Fruit fly (Drosophila melanogaster) whole organism, embryonic: ENCODE data around the gene Tis11.

ENCODE experiments used
- B-H2 ChIP-seq: fragments of 200-800 bp; sonication (Bioruptor generic); optimal IDR thresholded peaks from 2 replicates; lab custom pipeline; 2018; ENCODE audit warnings: missing biosample characterization, mild to moderate bottlenecking, missing genetic modification characterization
- Blimp-1 ChIP-seq: fragments of 200-800 bp; sonication (Bioruptor generic); optimal IDR thresholded peaks from 3 replicates; lab custom pipeline; 2018; ENCODE audit warnings: missing biosample characterization, missing genetic modification characterization, mild to moderate bottlenecking, moderate library complexity, missing genetic modification reagents
- CG10431 ChIP-seq: fragments of 200-800 bp; sonication (Bioruptor generic); optimal IDR thresholded peaks from 3 replicates; lab custom pipeline; 2018; ENCODE audit warnings: missing biosample characterization, mild to moderate bottlenecking, missing genetic modification characterization
- CG10979 ChIP-seq: fragments of 200-800 bp; sonication (Bioruptor generic); optimal IDR thresholded peaks from 2 replicates; lab custom pipeline; 2018; ENCODE audit warnings: missing biosample characterization, mild to moderate bottlenecking, missing genetic modification characterization, moderate library complexity
- CG11398 ChIP-seq: fragments of 200-800 bp; sonication (Bioruptor generic); optimal IDR thresholded peaks from 2 replicates; lab custom pipeline; 2016; ENCODE audit warnings: missing biosample characterization, missing genetic modification characterization
- CG12236 ChIP-seq: fragments of 200-800 bp; sonication (Bioruptor generic); optimal IDR thresholded peaks from 2 replicates; lab custom pipeline; 2016; ENCODE audit warnings: missing biosample characterization, missing genetic modification characterization
- CG13894 ChIP-seq: fragments of 200-800 bp; sonication (Bioruptor generic); optimal IDR thresholded peaks from 3 replicates; lab custom pipeline; 2018; ENCODE audit warnings: missing biosample characterization, mild to moderate bottlenecking, missing genetic modification characterization, moderate library complexity
- CG14050 ChIP-seq: fragments of 200-800 bp; sonication (Bioruptor generic); IDR thresholded peaks from 3 replicates; pipeline ENCODE4 v1.3.6; 2022; ENCODE audit warnings: missing biosample characterization, missing genetic modification characterization
- CG15011 ChIP-seq: fragments of 200-800 bp; sonication (Bioruptor generic); optimal IDR thresholded peaks from 3 replicates; lab custom pipeline; 2018; ENCODE audit warnings: missing biosample characterization, mild to moderate bottlenecking, missing genetic modification characterization
- CG15269 ChIP-seq: fragments of 200-800 bp; sonication (Bioruptor generic); optimal IDR thresholded peaks from 2 replicates; lab custom pipeline; 2018; ENCODE audit warnings: missing biosample characterization, mild to moderate bottlenecking, missing genetic modification characterization, moderate library complexity
- CG16779 ChIP-seq: fragments of 200-800 bp; sonication (Bioruptor generic); IDR thresholded peaks from 2 replicates; pipeline ENCODE4 v1.3.6; 2022; ENCODE audit warnings: missing biosample characterization, missing genetic modification characterization
- CG1832 ChIP-seq: fragments of 200-800 bp; sonication (Bioruptor generic); optimal IDR thresholded peaks from 2 replicates; lab custom pipeline; 2017; ENCODE audit warnings: missing biosample characterization, mild to moderate bottlenecking, missing genetic modification characterization, inconsistent platforms
- CG18764 ChIP-seq: fragments of 200-800 bp; sonication (Bioruptor generic); optimal IDR thresholded peaks from 3 replicates; lab custom pipeline; 2016; ENCODE audit warnings: missing biosample characterization, missing genetic modification characterization
- CG2129 ChIP-seq: fragments of 200-800 bp; sonication (Bioruptor generic); IDR thresholded peaks from 2 replicates; pipeline ENCODE4 v1.3.6; 2022; ENCODE audit warnings: missing biosample characterization, missing genetic modification characterization; ENCODE audit not compliant: partially characterized antibody
- CG3726 ChIP-seq: fragments of 200-800 bp; sonication (Bioruptor generic); IDR thresholded peaks from 3 replicates; pipeline ENCODE4, ENCODE4 v1.3.6; 2022; ENCODE audit warnings: missing biosample characterization, missing genetic modification characterization
- CG3847 ChIP-seq: fragments of 200-800 bp; sonication (Bioruptor generic); IDR thresholded peaks from 2 replicates; pipeline ENCODE4 v1.3.6; 2022; ENCODE audit warnings: missing biosample characterization, missing genetic modification characterization
- CG4282 ChIP-seq: fragments of 200-800 bp; sonication (Bioruptor generic); optimal IDR thresholded peaks from 2 replicates; lab custom pipeline; 2016; ENCODE audit warnings: missing biosample characterization, missing genetic modification characterization
- CG6791 ChIP-seq: fragments of 200-800 bp; sonication (Bioruptor generic); IDR thresholded peaks from 3 replicates; pipeline ENCODE4 v1.3.6; 2022; ENCODE audit warnings: missing biosample characterization, missing genetic modification characterization; ENCODE audit not compliant: partially characterized antibody
- CG7271 ChIP-seq: fragments of 200-800 bp; sonication (Bioruptor generic); optimal IDR thresholded peaks from 2 replicates; lab custom pipeline; 2018; ENCODE audit warnings: missing biosample characterization, mild to moderate bottlenecking, missing genetic modification characterization, moderate library complexity
- CG8089 ChIP-seq: fragments of 200-800 bp; sonication (Bioruptor generic); optimal IDR thresholded peaks from 3 replicates; lab custom pipeline; 2016; ENCODE audit warnings: missing biosample characterization, missing genetic modification characterization
- CG8281 ChIP-seq: fragments of 200-800 bp; sonication (Bioruptor generic); optimal IDR thresholded peaks from 2 replicates; lab custom pipeline; 2018; ENCODE audit warnings: missing biosample characterization, mild to moderate bottlenecking, missing genetic modification characterization, moderate library complexity
- CG8359 ChIP-seq: fragments of 200-800 bp; sonication (Bioruptor generic); optimal IDR thresholded peaks from 2 replicates; lab custom pipeline; 2017; ENCODE audit warnings: missing biosample characterization, mild to moderate bottlenecking, missing genetic modification characterization, borderline replicate concordance
- Camta ChIP-seq: fragments of 200-800 bp; sonication (Bioruptor generic); optimal IDR thresholded peaks from 2 replicates; lab custom pipeline; 2016; ENCODE audit warnings: missing biosample characterization, missing genetic modification characterization
- Dip2 ChIP-seq: fragments of 200-800 bp; sonication (Bioruptor generic); IDR thresholded peaks from 2 replicates; pipeline ENCODE4 v1.3.6; 2022; ENCODE audit warnings: missing biosample characterization, missing genetic modification characterization
- Dip3 ChIP-seq: fragments of 200-800 bp; sonication (Bioruptor generic); optimal IDR thresholded peaks from 3 replicates; lab custom pipeline; 2016; ENCODE audit warnings: missing biosample characterization, missing genetic modification characterization
- Dll ChIP-seq: fragments of 200-800 bp; sonication (Bioruptor generic); IDR thresholded peaks from 4 replicates; pipeline ENCODE4 v1.3.6; 2022; ENCODE audit warnings: missing biosample characterization, missing genetic modification characterization; ENCODE audit not compliant: partially characterized antibody
- Doc3 ChIP-seq: fragments of 200-800 bp; sonication (Bioruptor generic); IDR thresholded peaks from 3 replicates; pipeline ENCODE4 v1.3.6; 2022; ENCODE audit warnings: missing biosample characterization, missing genetic modification characterization; ENCODE audit not compliant: partially characterized antibody
- Dp ChIP-seq: fragments of 200-800 bp; sonication (Bioruptor generic); optimal IDR thresholded peaks from 2 replicates; lab custom pipeline; 2018; ENCODE audit warnings: missing biosample characterization, mild to moderate bottlenecking, missing genetic modification characterization, moderate library complexity
- Dref ChIP-seq: fragments of 200-800 bp; sonication (Bioruptor generic); IDR thresholded peaks from 2 replicates; pipeline ENCODE4 v1.3.6; 2022; ENCODE audit warnings: missing biosample characterization, missing genetic modification characterization
- HLH3B ChIP-seq: fragments of 200-800 bp; sonication (Bioruptor generic); IDR thresholded peaks from 2 replicates; pipeline ENCODE4 v1.3.6; 2022; ENCODE audit warnings: missing biosample characterization, missing genetic modification characterization
- Hsf ChIP-seq: fragments of 200-800 bp; sonication (Bioruptor generic); optimal IDR thresholded peaks from 3 replicates; lab custom pipeline; 2016; ENCODE audit warnings: missing biosample characterization, missing genetic modification characterization
- Lim3 ChIP-seq: fragments of 200-800 bp; sonication (Bioruptor generic); IDR thresholded peaks from 2 replicates; pipeline ENCODE4 v1.3.6; 2022; ENCODE audit warnings: missing biosample characterization, missing genetic modification characterization
- Lpt ChIP-seq: fragments of >200 bp; optimal IDR thresholded peaks from 2 replicates; lab custom pipeline; 2018; ENCODE audit warnings: missing biosample characterization, missing genetic modification characterization
- Mrtf ChIP-seq: fragments of 200-800 bp; sonication (Bioruptor generic); IDR thresholded peaks from 3 replicates; pipeline ENCODE4 v1.3.6; 2022; ENCODE audit warnings: missing biosample characterization, missing genetic modification characterization
- NC2α ChIP-seq: fragments of 200-800 bp; sonication (Bioruptor generic); optimal IDR thresholded peaks from 2 replicates; lab custom pipeline; 2016; ENCODE audit warnings: missing biosample characterization, missing genetic modification characterization
- Neu2 ChIP-seq: fragments of 200-800 bp; sonication (Bioruptor generic); optimal IDR thresholded peaks from 3 replicates; lab custom pipeline; 2016; ENCODE audit warnings: missing biosample characterization, missing genetic modification characterization, borderline replicate concordance
- Sin3A ChIP-seq: fragments of >200 bp; optimal IDR thresholded peaks from 2 replicates; lab custom pipeline; 2018
- chif ChIP-seq, 2 experiments: fragments of 200-800 bp; sonication (Bioruptor generic); optimal IDR thresholded peaks; 3 replicates each; lab custom pipeline; 2016; ENCODE audit warnings: missing biosample characterization in 2 of 2, missing genetic modification characterization in 2 of 2
- chn ChIP-seq: fragments of 200-800 bp; sonication (Bioruptor generic); optimal IDR thresholded peaks from 2 replicates; lab custom pipeline; 2016; ENCODE audit warnings: missing biosample characterization, missing genetic modification characterization
- dysf ChIP-seq: fragments of 200-800 bp; sonication (Bioruptor generic); IDR thresholded peaks from 3 replicates; pipeline ENCODE4 v1.3.6; 2022; ENCODE audit warnings: missing biosample characterization, missing genetic modification characterization
- gcm2 ChIP-seq: fragments of 200-800 bp; sonication (Bioruptor generic); optimal IDR thresholded peaks from 2 replicates; lab custom pipeline; 2016; ENCODE audit warnings: missing biosample characterization, missing genetic modification characterization
- ind ChIP-seq: fragments of 200-800 bp; sonication (Bioruptor generic); optimal IDR thresholded peaks from 3 replicates; lab custom pipeline; 2016; ENCODE audit warnings: missing biosample characterization, missing genetic modification characterization
- jing ChIP-seq: fragments of 200-800 bp; sonication (Bioruptor generic); optimal IDR thresholded peaks from 2 replicates; lab custom pipeline; 2018; ENCODE audit warnings: missing biosample characterization, mild to moderate bottlenecking, missing genetic modification characterization
- lbe ChIP-seq: fragments of 200-800 bp; sonication (Bioruptor generic); optimal IDR thresholded peaks from 2 replicates; lab custom pipeline; 2016; ENCODE audit warnings: missing biosample characterization, mild to moderate bottlenecking, missing genetic modification characterization
- lmd ChIP-seq: fragments of 200-800 bp; sonication (Bioruptor generic); IDR thresholded peaks from 2 replicates; pipeline ENCODE4 v1.3.6; 2022; ENCODE audit warnings: missing biosample characterization, missing genetic modification characterization
- nerfin-2 ChIP-seq: fragments of 200-800 bp; sonication (Bioruptor generic); IDR thresholded peaks from 2 replicates; pipeline ENCODE4 v1.3.6; 2022; ENCODE audit warnings: missing biosample characterization, missing genetic modification characterization; ENCODE audit not compliant: partially characterized antibody
- pros ChIP-seq: fragments of 200-800 bp; sonication (Bioruptor generic); optimal IDR thresholded peaks from 3 replicates; lab custom pipeline; 2019; ENCODE audit warnings: missing biosample characterization, mild to moderate bottlenecking, missing genetic modification characterization, moderate library complexity
- ranshi ChIP-seq: fragments of 200-800 bp; sonication (Bioruptor generic); IDR thresholded peaks from 2 replicates; pipeline ENCODE4 v1.3.6; 2022; ENCODE audit warnings: missing biosample characterization, missing genetic modification characterization
- tgo ChIP-seq: fragments of 200-800 bp; sonication (Bioruptor generic); IDR thresholded peaks from 3 replicates; pipeline ENCODE4 v1.3.6; 2022; ENCODE audit warnings: missing biosample characterization, missing genetic modification characterization
- zfh2 ChIP-seq: fragments of 200-800 bp; sonication (Bioruptor generic); optimal IDR thresholded peaks from 2 replicates; lab custom pipeline; 2016; ENCODE audit warnings: missing biosample characterization, missing genetic modification characterization

The Tis11 gene

dm6 chrX:12719152-12719779, 60.1 kb downstream of the Tis11 start (continued):
- TF ChIP-seq Neu2 (GFP tag; lab: Kevin White, UChicago) (no peak), CG8359 (GFP tag; lab: Kevin White, UChicago) (peak; percentile 37), HLH3B (GFP tag; lab: Robert Waterston, UW) (peak; percentile 56; the same call in 1 of the 2 replicates), CG7271 (tag; lab: Kevin White, UChicago) (no peak), zfh2 (GFP tag; lab: Kevin White, UChicago) (peak; percentile 55), Dp (GFP tag; lab: Kevin White, UChicago) (no peak), CG8089 (GFP tag; lab: Kevin White, UChicago) (peak; percentile 74), NC2α (peak; percentile 11), dysf (GFP tag; lab: Robert Waterston, UW) (peak; percentile 74; the same call in 2 of the 3 replicates), Dll (no peak), jing (GFP tag; lab: Kevin White, UChicago) (peak; percentile 31), CG14050 (GFP tag; lab: Robert Waterston, UW) (peak; percentile 60), CG4282 (peak; percentile 23), Dip2 (GFP tag; lab: Robert Waterston, UW) (no peak), B-H2 (GFP tag; lab: Kevin White, UChicago) (no peak), Sin3A (lab: Kevin White, UChicago) (no peak), CG15011 (peak; percentile 41), ind (GFP tag; lab: Kevin White, UChicago) (peak; percentile 80), CG15269 (peak; percentile 67), CG2129 (GFP tag; lab: Robert Waterston, UW) (no peak), Lim3 (GFP tag; lab: Robert Waterston, UW) (no peak), Camta (GFP tag; lab: Kevin White, UChicago) (peak; percentile 71), Dip3 (peak; percentile 49), pros (no peak), tgo (GFP tag; lab: Robert Waterston, UW) (peak; percentile 56; the same call in 2 of the 3 replicates), CG11398 (GFP tag; lab: Kevin White, UChicago) (peak; percentile 52), nerfin-2 (GFP tag; lab: Robert Waterston, UW) (no peak), lbe (GFP tag; lab: Kevin White, UChicago) (peak; percentile 42), gcm2 (GFP tag; lab: Kevin White, UChicago) (peak; percentile 40), CG12236 (GFP tag; lab: Kevin White, UChicago) (peak; percentile 17), Blimp-1 (GFP tag; lab: Kevin White, UChicago) (peak; percentile 70), chn (peak; percentile 74), CG10979 (tag; lab: Kevin White, UChicago) (peak; percentile 72), CG18764 (GFP tag; lab: Kevin White, UChicago) (peak; percentile 21), CG10431 (no peak), CG1832 (GFP tag; lab: Kevin White, UChicago) (no peak), Mrtf (GFP tag; lab: Robert Waterston, UW) (no peak), Dref (no peak), CG6791 (GFP tag; lab: Robert Waterston, UW) (no peak), CG16779 (GFP tag; lab: Robert Waterston, UW) (no peak), Lpt (GFP tag; lab: Kevin White, UChicago) (no peak), lmd (GFP tag; lab: Robert Waterston, UW) (peak; percentile 67), ranshi (GFP tag; lab: Robert Waterston, UW) (peak; percentile 69), CG3847 (peak; percentile 49; the same call in 1 of the 2 replicates), CG13894 (no peak), Hsf (GFP tag; lab: Kevin White, UChicago) (peak; percentile 80), chif (GFP tag; optimal IDR thresholded peaks at IDR 0.05; lab: Kevin White, UChicago) (peak; percentile 76 to 83), Doc3 (no peak), CG3726 (no peak), CG8281 (tag; lab: Kevin White, UChicago) (peak; percentile 27)
